Worm (Caenorhabditis elegans) whole organism, L4/young adult: ENCODE results near the gene nhr-137.

Experiments
- W03F9.2 ChIP-seq: fragments of 150-350 bp; optimal IDR thresholded peaks from 2 replicates; lab custom pipeline; 2014; ENCODE audit warnings: missing biosample characterization, missing genetic modification characterization
- dao-5 ChIP-seq: sonication (generic microtip); optimal IDR thresholded peaks from 2 replicates; lab custom pipeline; 2016; ENCODE audit warnings: missing genotype, missing genetic modification characterization, moderate library complexity, missing compliant biosample characterization
- him-1 ChIP-seq: sonication (generic microtip); optimal IDR thresholded peaks from 2 replicates; lab custom pipeline; 2016; ENCODE audit warnings: missing genotype, missing genetic modification reagents, missing genetic modification characterization, missing compliant biosample characterization

The nhr-137 gene

DNA sequence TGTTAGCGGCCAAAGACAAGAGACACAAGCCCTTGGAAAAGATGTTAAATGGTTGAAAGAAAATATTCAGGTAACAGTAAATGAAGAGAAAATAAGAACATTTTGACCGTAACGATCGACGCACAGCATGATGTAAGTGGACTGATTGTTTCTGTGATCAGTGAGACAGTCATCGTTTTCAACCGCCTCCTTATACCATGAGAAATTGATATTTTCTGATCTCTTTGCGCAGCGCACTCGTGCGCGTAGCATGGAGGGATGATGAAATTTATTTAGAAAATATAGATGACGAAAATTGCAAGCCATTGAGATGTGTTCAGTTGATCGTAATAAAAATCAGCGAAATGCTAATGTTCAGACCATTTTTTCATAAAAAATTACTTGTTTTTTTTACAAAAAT lies 19.2 kb downstream of the nhr-137 start:
- no peak for TF ChIP-seq dao-5
- no peak for TF ChIP-seq W03F9.2 (tag; lab: Kevin White, UChicago)
- TF ChIP-seq him-1 (tag; lab: Kevin White, UChicago): no peak

DNA sequence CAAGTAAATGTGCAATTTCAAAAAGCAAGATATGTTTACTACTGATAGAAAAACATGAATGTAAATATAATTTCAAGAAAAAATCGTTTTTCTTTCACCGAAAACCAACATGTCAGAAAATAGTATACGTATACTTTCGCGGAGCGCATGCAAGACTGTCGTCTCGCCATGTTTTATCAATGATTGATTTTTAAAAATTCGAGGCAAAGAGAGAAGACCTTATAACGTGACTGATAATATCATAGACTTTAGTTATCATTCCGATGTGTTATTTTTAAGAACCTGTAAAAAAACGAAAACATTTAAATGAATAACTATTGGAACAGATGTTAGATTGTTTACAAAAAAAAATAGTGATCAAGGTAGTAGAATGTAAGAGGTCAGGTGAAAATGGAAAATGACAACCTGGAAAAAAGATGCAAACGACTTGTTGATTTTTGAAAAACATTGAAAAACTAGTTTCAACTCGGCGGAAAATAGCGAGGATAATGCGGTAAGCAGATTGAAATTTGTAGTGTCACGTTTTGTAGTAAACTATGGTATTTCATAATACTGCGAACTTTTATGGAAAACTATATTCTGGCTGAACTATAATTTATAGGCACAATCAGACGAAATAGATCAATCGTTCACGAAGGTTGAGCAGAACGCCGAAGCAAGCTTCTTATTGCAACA lies 22.3 kb downstream of the nhr-137 start:
- TF ChIP-seq him-1 (tag; lab: Kevin White, UChicago): no peak
- no peak for TF ChIP-seq dao-5
- TF ChIP-seq W03F9.2 (tag; lab: Kevin White, UChicago): no peak

DNA sequence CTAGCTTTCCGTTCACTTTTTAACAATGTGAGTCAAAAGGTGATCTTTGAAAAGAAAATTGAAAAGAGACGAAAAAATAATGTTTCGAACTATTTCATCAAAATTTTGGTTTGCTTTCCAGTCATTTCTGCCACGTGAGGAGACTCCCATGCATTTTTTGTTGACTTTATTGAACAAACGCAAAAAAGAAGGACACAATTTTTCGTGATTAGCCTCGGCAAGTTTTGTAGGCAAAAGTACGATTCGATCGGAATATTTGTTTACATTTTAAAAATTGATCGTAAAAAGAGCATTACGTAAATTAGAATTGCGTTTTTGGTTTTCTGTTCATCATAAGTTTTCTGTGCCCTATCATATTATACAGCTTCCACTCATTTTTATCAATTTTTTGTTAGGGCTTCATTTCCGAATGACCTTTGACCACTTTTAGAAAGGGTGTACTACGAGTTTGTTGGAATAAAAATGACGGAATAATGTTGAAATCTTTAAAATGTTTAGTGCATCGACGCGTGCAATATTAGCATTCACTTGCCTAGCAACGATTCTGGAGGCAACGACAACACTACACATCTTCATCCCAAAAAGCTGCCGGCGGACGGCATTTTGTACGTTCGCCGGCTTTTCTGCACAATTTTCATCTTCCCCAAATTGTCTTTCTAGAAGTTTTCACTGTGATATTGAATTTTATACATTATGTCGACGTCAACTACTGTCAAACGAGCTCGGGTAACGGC lies 23.7 kb downstream of the nhr-137 start, which contains the start of gene C56E10.3:
TSS of gene C56E10.3 (plus strand) at position 684 of the 734 bp plus-strand sequence.
- TF ChIP-seq him-1 (tag; lab: Kevin White, UChicago): no peak
- no peak for TF ChIP-seq W03F9.2 (tag; lab: Kevin White, UChicago)
- no peak for TF ChIP-seq dao-5

DNA sequence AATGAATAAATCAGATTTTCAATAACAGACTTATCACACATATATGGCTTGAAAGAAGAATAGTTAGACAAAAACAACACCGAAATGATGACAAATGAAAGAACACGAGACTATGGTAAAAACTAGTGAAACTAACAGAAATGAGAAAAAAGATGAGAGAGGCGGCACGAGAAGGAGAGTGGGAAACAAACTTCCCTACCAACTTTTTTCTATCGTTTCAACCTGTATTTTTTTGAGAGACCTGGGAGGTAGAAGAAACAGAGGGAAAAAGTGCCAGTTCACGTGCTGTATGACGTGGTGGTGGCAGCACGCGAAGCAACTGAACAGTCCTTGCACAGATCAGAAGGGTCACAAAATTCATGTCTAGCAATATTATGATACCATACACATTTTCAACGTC lies 26.0 kb downstream of the nhr-137 start:
- TF ChIP-seq W03F9.2 (tag; lab: Kevin White, UChicago): no peak
- TF ChIP-seq dao-5: no peak
- no peak for TF ChIP-seq him-1 (tag; lab: Kevin White, UChicago)

DNA sequence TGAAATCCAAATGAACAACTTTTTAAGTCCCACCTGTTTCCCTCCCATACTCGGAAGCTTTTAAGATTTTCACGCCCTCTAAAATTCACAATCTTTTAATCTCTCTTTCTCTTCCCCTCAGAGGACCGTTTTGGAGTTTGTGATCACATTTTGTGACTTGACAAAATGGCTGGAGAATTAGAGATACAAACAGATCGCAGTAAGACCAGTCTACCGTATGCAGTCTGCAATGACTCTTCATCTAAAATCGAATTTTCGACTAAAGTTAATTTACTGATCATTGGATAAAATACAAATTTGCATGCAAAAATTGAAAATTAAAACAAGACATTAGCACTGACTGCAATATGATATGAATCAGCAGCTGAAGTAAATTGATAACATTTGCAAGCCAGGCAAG lies 27.3 kb downstream of the nhr-137 start:
- TF ChIP-seq W03F9.2 (tag; lab: Kevin White, UChicago) (no peak), dao-5 (no peak), him-1 (tag; lab: Kevin White, UChicago) (no peak)

DNA sequence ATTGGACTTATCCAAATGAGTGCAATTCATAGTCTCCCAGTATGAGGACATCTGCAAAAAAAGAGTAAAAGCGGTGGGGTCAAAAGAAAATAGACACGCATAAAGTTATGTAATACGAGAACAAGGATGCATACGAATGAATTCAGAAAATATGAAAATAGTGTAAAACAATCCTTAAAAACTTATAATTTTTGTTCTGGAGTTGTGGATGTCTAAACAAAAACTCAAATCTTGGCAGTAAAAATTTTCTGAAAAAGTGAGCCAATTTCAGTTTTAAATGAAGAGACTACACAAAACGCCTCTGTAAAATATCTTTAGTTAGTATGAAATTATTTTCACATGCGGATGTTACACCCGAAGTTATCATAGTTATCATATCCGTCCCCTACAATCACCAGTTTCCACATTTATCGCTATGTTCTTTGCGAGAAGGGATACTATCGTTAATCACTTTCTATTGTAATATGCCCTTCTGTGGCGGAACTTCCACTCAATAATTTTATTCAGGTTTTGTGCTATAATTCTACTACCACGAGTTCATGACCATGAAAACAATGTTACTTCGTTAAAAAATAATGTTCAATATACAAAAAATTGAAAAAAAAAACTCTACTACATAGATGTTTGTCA lies 28.1 kb downstream of the nhr-137 start, which contains the start of gene nhr-120:
TSS of gene nhr-120 (minus strand) at position 51 of the 630 bp plus-strand sequence.
- TF ChIP-seq W03F9.2 (tag; lab: Kevin White, UChicago) (no peak), dao-5 (no peak), him-1 (tag; lab: Kevin White, UChicago) (no peak)

- TF ChIP-seq dao-5: no peak
- no peak for TF ChIP-seq him-1 (tag; lab: Kevin White, UChicago)
- no peak for TF ChIP-seq W03F9.2 (tag; lab: Kevin White, UChicago)
Observed at ce11 chrX:6638985-6639573, 29.7 kb downstream of the nhr-137 start.

ce11 chrX:6637933-6638332 lies 30.9 kb downstream of the nhr-137 start:
- TF ChIP-seq W03F9.2 (tag; lab: Kevin White, UChicago) (no peak), dao-5 (no peak), him-1 (tag; lab: Kevin White, UChicago) (no peak)

DNA sequence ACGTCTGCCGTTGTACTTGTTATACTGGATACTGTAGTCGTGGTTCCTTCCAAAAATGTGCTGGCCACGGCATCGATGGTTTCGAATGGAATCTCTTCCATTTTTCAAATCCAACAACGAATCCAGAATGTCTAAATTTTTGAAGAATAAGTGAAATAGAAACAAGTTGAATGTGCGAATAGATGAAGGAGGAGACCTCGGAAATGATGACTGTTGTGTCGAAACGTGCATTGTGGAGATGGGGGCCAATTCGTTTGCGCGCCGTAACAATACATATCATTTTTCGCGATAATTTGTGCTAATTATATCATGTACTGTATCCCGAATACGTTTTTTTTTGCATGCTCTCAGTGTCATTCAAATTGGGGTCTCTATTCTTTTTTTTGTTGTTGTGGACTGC lies 33.6 kb downstream of the nhr-137 start, which contains the start of gene aexr-1:
TSS of gene aexr-1 (minus strand) at position 101 of the 400 bp plus-strand sequence.
- TF ChIP-seq W03F9.2 (tag; lab: Kevin White, UChicago) (no peak), him-1 (tag; lab: Kevin White, UChicago) (no peak), dao-5 (no peak)

DNA sequence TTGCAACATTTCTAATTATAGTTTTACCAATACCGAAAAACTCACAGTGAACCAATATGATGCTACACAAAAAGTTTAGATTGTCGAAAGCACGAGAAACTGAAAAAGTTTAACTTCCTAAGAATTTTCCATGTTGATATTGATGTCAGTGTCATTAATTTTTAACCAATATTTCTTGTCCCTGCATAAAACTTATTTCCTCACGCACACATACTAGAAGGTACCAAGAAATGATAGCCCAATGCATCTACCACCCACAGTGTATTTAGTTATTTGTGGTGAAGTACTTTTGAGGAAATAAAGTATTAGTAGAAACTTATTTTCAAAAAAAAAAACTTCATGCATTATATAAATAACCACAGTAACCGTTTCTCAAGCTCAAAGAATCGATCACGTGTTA lies 37.4 kb downstream of the nhr-137 start, which contains the start of gene aexr-2:
TSS of gene aexr-2 (minus strand) at position 101 of the 400 bp plus-strand sequence.
- no peak for TF ChIP-seq him-1 (tag; lab: Kevin White, UChicago)
- TF ChIP-seq W03F9.2 (tag; lab: Kevin White, UChicago): no peak
- no peak for TF ChIP-seq dao-5

DNA sequence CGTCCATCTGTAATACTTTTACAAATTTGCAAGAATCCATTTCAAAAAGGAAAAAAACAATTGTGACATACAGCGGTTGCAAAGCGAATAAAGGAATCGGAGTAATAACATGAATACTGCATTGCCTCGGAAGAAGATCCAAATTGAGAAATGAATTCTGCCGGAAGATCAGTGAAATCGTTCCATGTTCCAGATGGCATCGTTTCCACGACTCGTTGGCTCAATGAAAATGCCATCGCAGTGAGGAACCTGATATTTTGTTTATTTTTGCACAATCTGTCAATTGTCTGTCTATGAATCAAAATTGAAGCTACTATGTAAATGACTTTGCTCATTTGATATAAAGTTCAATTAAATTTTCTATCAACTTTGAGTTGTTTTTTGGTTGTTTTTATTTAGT lies 38.2 kb downstream of the nhr-137 start:
- no peak for TF ChIP-seq W03F9.2 (tag; lab: Kevin White, UChicago)
- TF ChIP-seq him-1 (tag; lab: Kevin White, UChicago): no peak
- no peak for TF ChIP-seq dao-5

- TF ChIP-seq W03F9.2 (tag; lab: Kevin White, UChicago) (no peak), him-1 (tag; lab: Kevin White, UChicago) (no peak), dao-5 (no peak)
Observed at ce11 chrX:6625275-6625674, 43.5 kb downstream of the nhr-137 start.

DNA sequence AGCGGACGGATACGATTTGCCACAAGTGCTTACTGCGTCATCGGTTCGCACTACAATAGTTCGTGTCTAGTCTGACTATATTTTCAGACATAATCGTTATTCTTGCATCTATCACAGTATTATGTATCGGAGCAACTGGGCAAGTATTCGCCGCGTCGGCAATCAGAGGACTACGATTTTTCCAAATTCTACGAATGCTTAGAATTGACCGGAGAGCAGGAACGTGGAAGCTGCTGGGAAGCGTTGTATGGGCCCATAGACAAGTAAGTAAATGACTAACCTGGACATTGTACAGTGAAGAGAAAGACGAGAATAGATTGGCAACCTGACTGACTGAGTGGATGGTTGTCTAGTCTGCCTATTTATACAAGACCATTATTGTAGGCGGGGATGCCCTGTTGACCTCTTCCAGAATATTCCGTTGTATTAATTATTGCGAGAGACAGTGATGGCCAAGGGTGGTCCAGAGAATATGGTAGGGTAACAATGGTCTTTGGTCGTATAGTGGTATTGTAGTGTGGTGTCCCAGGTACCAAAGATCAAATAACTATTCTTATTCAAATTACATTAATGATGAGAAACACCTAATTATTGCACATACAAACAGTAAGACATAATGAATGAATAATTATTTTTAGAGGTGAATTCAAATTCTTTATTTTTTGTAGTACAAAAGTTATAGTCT lies 46.1 kb downstream of the nhr-137 start, which contains the start of gene clec-266:
TSS of gene clec-266 (minus strand) at position 364 of the 685 bp plus-strand sequence.
- TF ChIP-seq W03F9.2 (tag; lab: Kevin White, UChicago) (no peak), dao-5 (no peak), him-1 (tag; lab: Kevin White, UChicago) (no peak)
